Worm (Caenorhabditis elegans): Measurements from ENCODE around the gene Y4C6A.3.

DNA sequence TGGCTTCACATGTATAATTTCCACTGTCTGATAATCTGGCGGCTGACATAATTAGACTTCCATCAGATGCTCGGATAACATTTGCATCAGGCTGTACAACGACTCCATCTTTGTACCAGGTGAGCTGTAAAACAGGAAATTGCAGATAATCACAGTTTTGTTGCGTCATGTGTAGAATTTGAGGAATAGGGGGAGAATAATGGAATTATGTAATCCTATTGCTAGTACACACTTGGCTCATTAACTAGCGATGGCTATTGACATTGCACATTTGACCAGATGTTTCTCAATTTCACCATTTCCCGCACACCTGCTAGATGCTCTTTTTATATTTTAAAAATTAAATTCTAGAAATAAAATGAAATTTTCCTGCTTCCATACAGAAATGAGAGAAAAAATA is 45.5 kb upstream of the Y4C6A.3 start:
- TF ChIP-seq blmp-1 (tag; optimal IDR thresholded peaks at IDR 0.05) (no peak), ztf-11 (tag; optimal IDR thresholded peaks at IDR 0.05) (no peak), unc-120 (tag; optimal IDR thresholded peaks at IDR 0.05; ENCODE audit: poor library complexity, severe bottlenecking) (no peak), tbx-8 (GFP tag; optimal IDR thresholded peaks at IDR 0.05) (no peak), bed-3 (GFP tag; optimal IDR thresholded peaks at IDR 0.05) (no peak), nhr-237 (tag; optimal IDR thresholded peaks at IDR 0.05) (no peak), mep-1 (tag; optimal IDR thresholded peaks at IDR 0.05) (no peak), nhr-12 (tag; optimal IDR thresholded peaks at IDR 0.05) (no peak), lsy-2 (tag; optimal IDR thresholded peaks at IDR 0.05) (no peak), snpc-4 (tag; optimal IDR thresholded peaks at IDR 0.05) (no peak), unc-62 (GFP tag; optimal IDR thresholded peaks at IDR 0.05) (no peak)
